Worm (Caenorhabditis elegans): Measurements from ENCODE around the gene C18D11.10.

Gene C18D11.10

ce11 chrIII:11846365-11846764 lies 38.8 kb downstream of the C18D11.10 start, which contains the start of gene ntl-3:
TSS of gene ntl-3 (minus strand) at chrIII:11846465.
- TF ChIP-seq zag-1 (tag; optimal IDR thresholded peaks at IDR 0.05) (no peak), nhr-28 (tag; optimal IDR thresholded peaks at IDR 0.05) (no peak), hpl-2 (GFP tag; optimal IDR thresholded peaks at IDR 0.05) (no peak), fkh-10 (GFP tag; optimal IDR thresholded peaks at IDR 0.05) (no peak), jun-1 (tag; optimal IDR thresholded peaks at IDR 0.05) (no peak), nhr-237 (tag; optimal IDR thresholded peaks at IDR 0.05) (no peak), unc-98 (GFP tag; IDR thresholded peaks at IDR 0.05) (no peak), tlp-1 (tag; optimal IDR thresholded peaks at IDR 0.05) (no peak), elt-3 (tag; optimal IDR thresholded peaks at IDR 0.05) (no peak), grh-1 (GFP tag; IDR thresholded peaks at IDR 0.05) (no peak), nhr-90 (tag; optimal IDR thresholded peaks at IDR 0.05; ENCODE audit: poor library complexity) (no peak), ces-1 (GFP tag; optimal IDR thresholded peaks at IDR 0.05) (no peak), ztf-11 (tag; optimal IDR thresholded peaks at IDR 0.05) (no peak), xbp-1 (tag; optimal IDR thresholded peaks at IDR 0.05) (no peak), nhr-47 (tag; optimal IDR thresholded peaks at IDR 0.05) (no peak), nhr-77 (tag; optimal IDR thresholded peaks at IDR 0.05) (no peak), fos-1 (tag; optimal IDR thresholded peaks at IDR 0.05) (no peak), mdl-1 (tag; optimal IDR thresholded peaks at IDR 0.05) (no peak)

DNA sequence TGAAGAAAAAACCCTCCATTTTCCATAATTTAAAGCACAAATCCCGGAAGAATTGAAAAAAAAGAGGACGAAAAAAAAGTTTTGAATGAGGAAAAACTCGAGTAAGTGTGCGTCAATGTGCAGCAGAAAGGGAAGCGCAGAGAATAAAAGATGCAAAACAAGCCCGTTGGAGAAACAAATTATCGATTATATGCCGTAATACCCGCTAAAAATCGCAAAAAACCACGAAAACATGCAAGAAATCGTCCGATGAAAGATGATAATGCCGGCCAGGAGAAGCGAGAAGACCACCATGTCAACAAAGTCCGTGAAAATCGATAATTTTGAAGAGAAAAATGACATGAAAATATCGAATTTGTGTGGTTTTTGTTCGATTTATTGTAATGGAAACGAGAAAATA lies 39.5 kb downstream of the C18D11.10 start:
- TF ChIP-seq lir-3 (tag; optimal IDR thresholded peaks at IDR 0.05; ENCODE audit: poor library complexity) (no peak), unc-30 (tag; optimal IDR thresholded peaks at IDR 0.05) (no peak), nhr-85 (tag) (no peak), lsy-2 (tag; optimal IDR thresholded peaks at IDR 0.05) (peak in 1 of 2 experiments; percentile 30)

ce11 chrIII:11847658-11848202 lies 40.2 kb downstream of the C18D11.10 start, which contains the start of gene mif-1:
TSS of gene mif-1 (plus strand) at chrIII:11848152.
- TF ChIP-seq blmp-1 (tag; optimal IDR thresholded peaks at IDR 0.05) (peak; percentile 1), unc-130 (tag; optimal IDR thresholded peaks at IDR 0.05) (peak; percentile 39), hlh-17 (GFP tag; optimal IDR thresholded peaks at IDR 0.05; ENCODE audit: borderline replicate concordance) (no peak), tbx-2 (tag; optimal IDR thresholded peaks at IDR 0.05) (no peak), aha-1 (tag; optimal IDR thresholded peaks at IDR 0.05) (no peak), snu-23 (GFP tag; optimal IDR thresholded peaks at IDR 0.05) (peak; percentile 50), C34B4.2 (tag; optimal IDR thresholded peaks at IDR 0.05) (no peak), hpl-2 (GFP tag; optimal IDR thresholded peaks at IDR 0.05) (no peak), unc-30 (tag; optimal IDR thresholded peaks at IDR 0.05) (no peak), efl-1 (optimal IDR thresholded peaks at IDR 0.05) (peak; percentile 40 to 56), efl-1 (GFP tag; optimal IDR thresholded peaks at IDR 0.05 in 1 of 2) (peak; percentile 57 to 86), nhr-84 (tag; optimal IDR thresholded peaks at IDR 0.05) (no peak), nhr-76 (tag; optimal IDR thresholded peaks at IDR 0.05) (no peak), zip-4 (GFP tag; optimal IDR thresholded peaks at IDR 0.05) (no peak), fkh-8 (tag; optimal IDR thresholded peaks at IDR 0.05) (peak; percentile 21), nhr-77 (tag; optimal IDR thresholded peaks at IDR 0.05) (no peak), swsn-7 (tag; optimal IDR thresholded peaks at IDR 0.05) (no peak), dpl-1 (GFP tag; optimal IDR thresholded peaks at IDR 0.05) (peak; percentile 33 to 59 (median 40)), skn-1 (tag; optimal IDR thresholded peaks at IDR 0.05) (peak; percentile 69), ets-5 (GFP tag; IDR thresholded peaks at IDR 0.05) (no peak), ztf-11 (tag; optimal IDR thresholded peaks at IDR 0.05) (no peak), mep-1 (tag; optimal IDR thresholded peaks at IDR 0.05) (peak; percentile 44), F16B12.6 (tag; optimal IDR thresholded peaks at IDR 0.05) (peak; percentile 88), lsy-2 (tag; optimal IDR thresholded peaks at IDR 0.05) (peak; percentile 93 to 99), lir-3 (tag; optimal IDR thresholded peaks at IDR 0.05; ENCODE audit: poor library complexity) (no peak), xbp-1 (tag; optimal IDR thresholded peaks at IDR 0.05) (peak; percentile 10), C16A3.4 (tag; optimal IDR thresholded peaks at IDR 0.05) (peak; percentile 40), egl-13 (tag; optimal IDR thresholded peaks at IDR 0.05) (no peak), aly-2 (tag; optimal IDR thresholded peaks at IDR 0.05) (no peak), ceh-82 (tag; optimal IDR thresholded peaks at IDR 0.05) (peak in 1 of 3 experiments; percentile 46), lin-15B (tag; optimal IDR thresholded peaks at IDR 0.05) (peak; percentile 7), ceh-8 (GFP tag; optimal IDR thresholded peaks at IDR 0.05) (no peak), sox-4 (tag; optimal IDR thresholded peaks at IDR 0.05) (no peak), elt-3 (tag; optimal IDR thresholded peaks at IDR 0.05) (peak in 1 of 6 experiments; percentile 67), nhr-90 (tag; optimal IDR thresholded peaks at IDR 0.05; ENCODE audit: poor library complexity) (no peak), hlh-4 (tag; optimal IDR thresholded peaks at IDR 0.05) (no peak)
